Worm (Caenorhabditis elegans) whole organism, mixed stage, embryonic: ENCODE results near the gene str-112.

Experiments used
- M03D4.4 ChIP-seq: sonication (generic microtip); optimal IDR thresholded peaks from 2 replicates; lab custom pipeline; 2017; ENCODE audit warnings: mild to moderate bottlenecking, missing genetic modification characterization, missing compliant biosample characterization
- bed-3 ChIP-seq: fragments of 200-800 bp; sonication (Bioruptor generic); optimal IDR thresholded peaks from 3 replicates; lab custom pipeline; 2018; ENCODE audit warnings: mild to moderate bottlenecking, missing genetic modification characterization, moderate library complexity, missing compliant biosample characterization
- blmp-1 ChIP-seq: fragments of 150-350 bp; optimal IDR thresholded peaks from 2 replicates; lab custom pipeline; 2014; ENCODE audit warnings: missing biosample characterization, missing genetic modification characterization
- ceh-39 ChIP-seq: fragments of 150-350 bp; optimal IDR thresholded peaks from 2 replicates; lab custom pipeline; 2014; ENCODE audit warnings: missing biosample characterization, missing genetic modification characterization
- ceh-43 ChIP-seq: fragments of 200-800 bp; sonication (Bioruptor generic); optimal IDR thresholded peaks from 2 replicates; lab custom pipeline; 2018; ENCODE audit warnings: mild to moderate bottlenecking, missing genetic modification characterization, moderate library complexity, missing compliant biosample characterization
- ceh-83 ChIP-seq: fragments of 200-800 bp; sonication (Bioruptor generic); optimal IDR thresholded peaks from 2 replicates; lab custom pipeline; 2018; ENCODE audit warnings: mild to moderate bottlenecking, missing genetic modification characterization, missing compliant biosample characterization
- drap-1 ChIP-seq: fragments of 200-800 bp; sonication (Bioruptor generic); optimal IDR thresholded peaks from 3 replicates; lab custom pipeline; 2018; ENCODE audit warnings: mild to moderate bottlenecking, missing genetic modification characterization, missing compliant biosample characterization
- elt-1 ChIP-seq: sonication (generic microtip); optimal IDR thresholded peaks from 2 replicates; lab custom pipeline; 2017; ENCODE audit warnings: missing genetic modification characterization, mild to moderate bottlenecking, missing compliant biosample characterization, antibody characterized with exemption, moderate library complexity, borderline replicate concordance; ENCODE audit not compliant: insufficient read depth
- elt-3 ChIP-seq: fragments of 150-350 bp; optimal IDR thresholded peaks from 2 replicates; lab custom pipeline; 2014; ENCODE audit warnings: missing biosample characterization, missing genetic modification characterization
- flh-1 ChIP-seq: fragments of 200-800 bp; sonication (Bioruptor generic); optimal IDR thresholded peaks from 2 replicates; lab custom pipeline; 2018; ENCODE audit warnings: mild to moderate bottlenecking, missing genetic modification characterization, moderate library complexity, missing compliant biosample characterization
- ham-2 ChIP-seq: fragments of 200-800 bp; sonication (Bioruptor generic); optimal IDR thresholded peaks from 2 replicates; lab custom pipeline; 2018; ENCODE audit warnings: mild to moderate bottlenecking, missing genetic modification characterization, missing compliant biosample characterization
- hlh-1 ChIP-seq: fragments of 150-350 bp; optimal IDR thresholded peaks from 2 replicates; lab custom pipeline; 2014; ENCODE audit warnings: missing biosample characterization, missing genetic modification reagents, missing genetic modification characterization
- lin-13 ChIP-seq: fragments of 150-350 bp; optimal IDR thresholded peaks from 2 replicates; lab custom pipeline; 2014; ENCODE audit warnings: missing biosample characterization, missing genetic modification characterization
- lin-32 ChIP-seq: fragments of 200-800 bp; sonication (Bioruptor generic); optimal IDR thresholded peaks from 2 replicates; lab custom pipeline; 2018; ENCODE audit warnings: mild to moderate bottlenecking, missing genetic modification characterization, missing compliant biosample characterization
- lsy-2 ChIP-seq: fragments of 150-350 bp; optimal IDR thresholded peaks from 2 replicates; lab custom pipeline; 2014; ENCODE audit warnings: missing biosample characterization, missing genetic modification characterization
- mab-5 ChIP-seq: fragments of 150-350 bp; optimal IDR thresholded peaks from 2 replicates; lab custom pipeline; 2014; ENCODE audit warnings: missing biosample characterization, missing genetic modification characterization
- mep-1 ChIP-seq: fragments of 150-350 bp; optimal IDR thresholded peaks from 2 replicates; lab custom pipeline; 2017; ENCODE audit warnings: missing biosample characterization, missing genetic modification reagents, missing genetic modification characterization, inconsistent platforms
- mls-2 ChIP-seq: sonication (generic microtip); optimal IDR thresholded peaks from 2 replicates; lab custom pipeline; 2016; ENCODE audit warnings: mild to moderate bottlenecking, missing genetic modification characterization, moderate library complexity, missing compliant biosample characterization
- nhr-12 ChIP-seq: fragments of 150-350 bp; optimal IDR thresholded peaks from 2 replicates; lab custom pipeline; 2014; ENCODE audit warnings: missing biosample characterization, missing genetic modification characterization
- nhr-2 ChIP-seq: fragments of 150-350 bp; optimal IDR thresholded peaks from 2 replicates; lab custom pipeline; 2014; ENCODE audit warnings: missing biosample characterization, missing genetic modification characterization
- nhr-237 ChIP-seq: fragments of 150-350 bp; optimal IDR thresholded peaks from 2 replicates; lab custom pipeline; 2014; ENCODE audit warnings: missing biosample characterization, missing genetic modification characterization
- nhr-28 ChIP-seq: fragments of 150-350 bp; optimal IDR thresholded peaks from 2 replicates; lab custom pipeline; 2014; ENCODE audit warnings: missing biosample characterization, missing genetic modification characterization
- nhr-76 ChIP-seq: sonication (generic microtip); optimal IDR thresholded peaks from 2 replicates; lab custom pipeline; 2017; ENCODE audit warnings: missing biosample characterization, missing genetic modification characterization
- pha-4 ChIP-seq: fragments of 150-350 bp; optimal IDR thresholded peaks from 2 replicates; lab custom pipeline; 2018; ENCODE audit warnings: missing biosample characterization, missing genetic modification reagents, missing genetic modification characterization
- sem-2 ChIP-seq: fragments of 200-800 bp; sonication (Bioruptor generic); optimal IDR thresholded peaks from 2 replicates; lab custom pipeline; 2018; ENCODE audit warnings: mild to moderate bottlenecking, missing genetic modification characterization, missing compliant biosample characterization
- snpc-4 ChIP-seq: fragments of 150-350 bp; optimal IDR thresholded peaks from 2 replicates; lab custom pipeline; 2014; ENCODE audit warnings: missing biosample characterization, missing genetic modification characterization
- sptf-1 ChIP-seq: sonication (generic microtip); optimal IDR thresholded peaks from 2 replicates; lab custom pipeline; 2017; ENCODE audit warnings: mild to moderate bottlenecking, missing genetic modification characterization, moderate library complexity, missing compliant biosample characterization
- tbx-8 ChIP-seq: fragments of 200-800 bp; sonication (Bioruptor generic); optimal IDR thresholded peaks from 2 replicates; lab custom pipeline; 2018; ENCODE audit warnings: mild to moderate bottlenecking, missing genetic modification characterization, moderate library complexity, missing compliant biosample characterization
- unc-120 ChIP-seq: sonication (generic microtip); optimal IDR thresholded peaks from 2 replicates; lab custom pipeline; 2017; ENCODE audit warnings: missing genetic modification characterization, missing compliant biosample characterization; ENCODE audit not compliant: poor library complexity, severe bottlenecking
- unc-39 ChIP-seq: fragments of 150-350 bp; optimal IDR thresholded peaks from 2 replicates; lab custom pipeline; 2014; ENCODE audit warnings: missing biosample characterization, missing genetic modification characterization
- unc-62 ChIP-seq: fragments of 150-350 bp; optimal IDR thresholded peaks from 2 replicates; lab custom pipeline; 2014; ENCODE audit warnings: missing biosample characterization, missing genetic modification reagents, missing genetic modification characterization
- zip-8 ChIP-seq: fragments of 150-350 bp; optimal IDR thresholded peaks from 2 replicates; lab custom pipeline; 2014; ENCODE audit warnings: missing biosample characterization, missing genetic modification characterization
- ztf-11 ChIP-seq: fragments of 150-350 bp; optimal IDR thresholded peaks from 2 replicates; lab custom pipeline; 2014; ENCODE audit warnings: missing biosample characterization, missing genetic modification characterization

str-112 gene

ce11 chrV:7141864-7142263 is 3.6 kb upstream of the str-112 start, which contains the start of gene ugt-40:
Gene ugt-40, minus strand, starts transcription at chrV:7141964.
- TF ChIP-seq ceh-39 (tag; lab: Kevin White, UChicago): no peak
- no peak for TF ChIP-seq nhr-2 (tag; lab: Kevin White, UChicago)
- TF ChIP-seq ham-2 (GFP tag; lab: Kevin White, UChicago): no peak
- no peak for TF ChIP-seq lin-13 (tag; lab: Kevin White, UChicago)
- no peak for TF ChIP-seq nhr-237
- TF ChIP-seq elt-1 (tag; lab: Kevin White, UChicago): no peak
- TF ChIP-seq bed-3 (GFP tag; lab: Kevin White, UChicago): no peak
- no peak for TF ChIP-seq blmp-1
- TF ChIP-seq lsy-2 (tag; lab: Kevin White, UChicago): no peak
- TF ChIP-seq flh-1 (GFP tag; lab: Kevin White, UChicago): no peak
- TF ChIP-seq zip-8 (tag; lab: Kevin White, UChicago): no peak
- no peak for TF ChIP-seq M03D4.4 (tag; lab: Kevin White, UChicago)
- no peak for TF ChIP-seq mls-2 (tag; lab: Kevin White, UChicago)

- TF ChIP-seq tbx-8 (GFP tag; lab: Kevin White, UChicago): no peak
- TF ChIP-seq nhr-28: no peak
- TF ChIP-seq ceh-39 (tag; lab: Kevin White, UChicago): no peak
- no peak for TF ChIP-seq ham-2 (GFP tag; lab: Kevin White, UChicago)
- TF ChIP-seq nhr-12: no peak
- no peak for TF ChIP-seq bed-3 (GFP tag; lab: Kevin White, UChicago)
- TF ChIP-seq elt-3: no peak
- TF ChIP-seq unc-62: no peak
- no peak for TF ChIP-seq hlh-1 (tag; lab: Kevin White, UChicago)
- no peak for TF ChIP-seq sem-2 (GFP tag; lab: Kevin White, UChicago)
- TF ChIP-seq mab-5 (tag; lab: Kevin White, UChicago): no peak
- TF ChIP-seq zip-8 (tag; lab: Kevin White, UChicago): no peak
- TF ChIP-seq nhr-237: no peak
- no peak for TF ChIP-seq mls-2 (tag; lab: Kevin White, UChicago)
- no peak for TF ChIP-seq nhr-2 (tag; lab: Kevin White, UChicago)
Measured at ce11 chrV:7140368-7140767, 2.1 kb upstream of the str-112 start.

- TF ChIP-seq ceh-43 (GFP tag; lab: Kevin White, UChicago): no peak
- TF ChIP-seq mep-1 (tag; lab: Kevin White, UChicago): no peak
- no peak for TF ChIP-seq snpc-4 (tag; lab: Kevin White, UChicago)
- TF ChIP-seq pha-4 (tag; lab: Kevin White, UChicago): no peak
- TF ChIP-seq sptf-1 (tag; lab: Kevin White, UChicago): no peak
- TF ChIP-seq unc-39 (tag; lab: Kevin White, UChicago): no peak
- no peak for TF ChIP-seq M03D4.4 (tag; lab: Kevin White, UChicago)
- TF ChIP-seq mls-2 (tag; lab: Kevin White, UChicago): no peak
Measured at ce11 chrV:7136859-7137258, 1.4 kb downstream of the str-112 start.

- no peak for TF ChIP-seq flh-1 (GFP tag; lab: Kevin White, UChicago)
- TF ChIP-seq ceh-39 (tag; lab: Kevin White, UChicago): no peak
- no peak for TF ChIP-seq nhr-12
- no peak for TF ChIP-seq nhr-2 (tag; lab: Kevin White, UChicago)
- TF ChIP-seq sem-2 (GFP tag; lab: Kevin White, UChicago): no peak
- no peak for TF ChIP-seq lin-32
- TF ChIP-seq elt-1 (tag; lab: Kevin White, UChicago): no peak
- no peak for TF ChIP-seq unc-39 (tag; lab: Kevin White, UChicago)
- no peak for TF ChIP-seq unc-62
- TF ChIP-seq zip-8 (tag; lab: Kevin White, UChicago): no peak
- no peak for TF ChIP-seq unc-120 (tag; lab: Kevin White, UChicago)
- no peak for TF ChIP-seq ham-2 (GFP tag; lab: Kevin White, UChicago)
- no peak for TF ChIP-seq mab-5 (tag; lab: Kevin White, UChicago)
- no peak for TF ChIP-seq bed-3 (GFP tag; lab: Kevin White, UChicago)
- no peak for TF ChIP-seq nhr-237
- TF ChIP-seq lsy-2 (tag; lab: Kevin White, UChicago): no peak
- no peak for TF ChIP-seq mep-1 (tag; lab: Kevin White, UChicago)
- no peak for TF ChIP-seq drap-1
Measured at ce11 chrV:7133963-7134362, 4.3 kb downstream of the str-112 start, which contains the start of gene F10D2.16. Gene F10D2.16, plus strand, starts transcription at chrV:7134263.

- TF ChIP-seq blmp-1: no peak
- no peak for TF ChIP-seq ceh-83 (GFP tag; lab: Kevin White, UChicago)
- TF ChIP-seq lin-13 (tag; lab: Kevin White, UChicago): no peak
- no peak for TF ChIP-seq nhr-76 (tag; lab: Kevin White, UChicago)
- no peak for TF ChIP-seq ceh-39 (tag; lab: Kevin White, UChicago)
- TF ChIP-seq mab-5 (tag; lab: Kevin White, UChicago): no peak
- TF ChIP-seq lsy-2 (tag; lab: Kevin White, UChicago): no peak
- no peak for TF ChIP-seq zip-8 (tag; lab: Kevin White, UChicago)
- no peak for TF ChIP-seq flh-1 (GFP tag; lab: Kevin White, UChicago)
- no peak for TF ChIP-seq lin-32
- TF ChIP-seq nhr-12: no peak
- no peak for TF ChIP-seq ztf-11 (tag; lab: Kevin White, UChicago)
- no peak for TF ChIP-seq unc-62
- TF ChIP-seq mep-1 (tag; lab: Kevin White, UChicago): no peak
- TF ChIP-seq unc-39 (tag; lab: Kevin White, UChicago): no peak
- TF ChIP-seq pha-4 (tag; lab: Kevin White, UChicago): no peak
- TF ChIP-seq, all 35 proteins: peak for 0
Measured at ce11 chrV:7132248-7132647, 6.0 kb downstream of the str-112 start, which contains the start of gene sre-10. Gene sre-10, plus strand, starts transcription at chrV:7132548.
